Worm (Caenorhabditis elegans) whole organism, L4/young adult: Measurements from ENCODE around the gene C49C3.9.

Experiments used
- W03F9.2 ChIP-seq: fragments of 150-350 bp; optimal IDR thresholded peaks from 2 replicates; lab custom pipeline; 2014; ENCODE audit warnings: missing biosample characterization, missing genetic modification characterization
- him-1 ChIP-seq: sonication (generic microtip); optimal IDR thresholded peaks from 2 replicates; lab custom pipeline; 2016; ENCODE audit warnings: missing genotype, missing genetic modification reagents, missing genetic modification characterization, missing compliant biosample characterization

DNA sequence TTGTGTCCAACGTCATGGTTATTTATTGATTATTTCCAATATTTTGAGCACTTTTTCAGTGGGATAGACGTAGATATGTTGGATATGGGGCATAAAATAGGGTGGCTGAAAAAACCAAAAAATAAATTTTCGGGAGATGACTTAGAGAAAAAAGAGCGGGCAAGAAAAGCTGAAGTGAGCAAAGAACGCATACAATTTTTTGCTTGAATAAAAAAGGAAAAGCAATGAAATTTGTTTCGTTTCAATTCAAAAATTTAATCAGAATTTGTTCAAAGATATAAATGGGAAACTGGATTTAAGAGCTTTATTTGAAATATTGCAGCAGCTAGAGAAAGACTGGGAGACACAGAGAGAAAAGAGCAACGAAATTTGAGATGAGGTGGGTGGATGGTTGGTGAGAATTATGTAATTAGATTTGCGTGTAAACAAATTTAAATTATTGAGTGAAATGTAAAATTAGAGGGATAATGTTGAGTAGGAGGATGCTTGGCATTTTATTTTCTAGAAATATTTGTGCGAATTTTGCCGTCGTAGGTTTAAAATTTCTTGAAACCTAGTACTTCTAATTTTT, 50.4 kb downstream of the C49C3.9 start, which contains the start of the genes T28F3.11 and slc-17.4:
- no peak for TF ChIP-seq him-1 (tag; lab: Kevin White, UChicago)
- TF ChIP-seq W03F9.2, result no peak
